Fruit fly (Drosophila melanogaster): ENCODE results near the gene CG14137.

Gene CG14137

dm6 chr3L:11574563-11574962 is 25.3 kb downstream of the CG14137 start, which contains the start of gene CG33490:
TSS of gene CG33490 (minus strand) at chr3L:11574663.
- TF ChIP-seq psq (optimal IDR thresholded peaks at IDR 0.05) (no peak), ttk (optimal IDR thresholded peaks at IDR 0.05) (no peak), h (optimal IDR thresholded peaks at IDR 0.05) (no peak), Myc (optimal IDR thresholded peaks at IDR 0.05) (no peak), insv (optimal IDR thresholded peaks at IDR 0.05) (no peak), Sin3A (optimal IDR thresholded peaks at IDR 0.05) (no peak)

dm6 chr3L:11563972-11564533 is 35.8 kb downstream of the CG14137 start, which contains the start of the genes CG46412 and CG33267:
TSS of gene CG46412 (minus strand) at chr3L:11564072.
TSS of gene CG33267 (plus strand) at chr3L:11564483.
- TF ChIP-seq ttk (optimal IDR thresholded peaks at IDR 0.05) (no peak), h (optimal IDR thresholded peaks at IDR 0.05) (no peak), insv (optimal IDR thresholded peaks at IDR 0.05) (no peak), psq (optimal IDR thresholded peaks at IDR 0.05) (no peak)

DNA sequence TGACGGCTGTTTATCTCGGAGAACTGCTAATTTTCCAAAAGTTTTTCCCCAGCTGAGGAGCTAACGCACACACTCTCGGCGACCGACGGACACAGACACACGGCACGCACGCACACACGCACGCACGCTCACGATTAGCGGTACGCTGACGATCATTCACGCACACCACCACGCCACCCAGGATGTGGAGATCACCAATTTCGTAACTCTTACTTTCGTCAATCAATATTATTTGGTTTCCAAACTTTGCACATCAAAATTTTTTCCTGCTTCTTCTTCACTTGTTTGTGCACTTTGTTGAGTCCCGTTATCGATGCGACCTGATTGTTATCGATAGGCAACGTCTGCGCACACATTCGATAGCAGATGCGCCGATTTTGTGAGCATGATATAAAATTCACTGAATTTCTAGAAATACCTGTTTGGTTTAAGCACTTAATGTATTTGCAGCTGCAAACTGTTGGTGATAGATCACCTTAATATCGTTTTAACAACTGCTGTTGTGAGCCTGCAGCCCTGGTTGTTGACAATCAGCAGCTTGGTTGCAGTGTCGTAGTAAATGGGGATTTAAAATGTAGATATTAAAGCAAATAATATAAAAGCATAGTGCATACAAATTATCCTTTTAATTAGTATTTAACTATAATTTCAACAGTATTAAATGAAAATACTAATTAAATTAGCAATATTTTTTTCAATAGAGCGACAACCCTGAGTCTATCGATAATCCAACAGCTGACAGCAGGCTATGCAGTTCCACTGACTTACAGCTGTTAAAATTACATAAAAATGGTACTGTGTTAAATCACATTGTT is 37.7 kb downstream of the CG14137 start, which contains the start of the genes CG7394 and Mob2:
TSS of gene CG7394 (plus strand) at position 51 of the 815 bp plus-strand sequence.
TSS of gene Mob2 (minus strand) at position 288 of the 815 bp plus-strand sequence.
- TF ChIP-seq h (optimal IDR thresholded peaks at IDR 0.05): no peak
- no peak for TF ChIP-seq psq (optimal IDR thresholded peaks at IDR 0.05)
- no peak for TF ChIP-seq ttk (optimal IDR thresholded peaks at IDR 0.05)
- TF ChIP-seq Sin3A (optimal IDR thresholded peaks at IDR 0.05): no peak
- no peak for TF ChIP-seq insv (optimal IDR thresholded peaks at IDR 0.05)

dm6 chr3L:11560885-11561284 is 39.0 kb downstream of the CG14137 start:
- TF ChIP-seq ttk (optimal IDR thresholded peaks at IDR 0.05) (no peak), h (optimal IDR thresholded peaks at IDR 0.05) (no peak), Myc (optimal IDR thresholded peaks at IDR 0.05) (no peak), psq (optimal IDR thresholded peaks at IDR 0.05) (no peak), insv (optimal IDR thresholded peaks at IDR 0.05) (no peak), Sin3A (optimal IDR thresholded peaks at IDR 0.05) (no peak)

dm6 chr3L:11557209-11557608 is 42.7 kb downstream of the CG14137 start:
- no peak for TF ChIP-seq Sin3A (optimal IDR thresholded peaks at IDR 0.05)
- no peak for TF ChIP-seq ttk (optimal IDR thresholded peaks at IDR 0.05)
- TF ChIP-seq Myc (optimal IDR thresholded peaks at IDR 0.05): no peak
- no peak for TF ChIP-seq insv (optimal IDR thresholded peaks at IDR 0.05)
- TF ChIP-seq psq (optimal IDR thresholded peaks at IDR 0.05): no peak
- no peak for TF ChIP-seq h (optimal IDR thresholded peaks at IDR 0.05)

DNA sequence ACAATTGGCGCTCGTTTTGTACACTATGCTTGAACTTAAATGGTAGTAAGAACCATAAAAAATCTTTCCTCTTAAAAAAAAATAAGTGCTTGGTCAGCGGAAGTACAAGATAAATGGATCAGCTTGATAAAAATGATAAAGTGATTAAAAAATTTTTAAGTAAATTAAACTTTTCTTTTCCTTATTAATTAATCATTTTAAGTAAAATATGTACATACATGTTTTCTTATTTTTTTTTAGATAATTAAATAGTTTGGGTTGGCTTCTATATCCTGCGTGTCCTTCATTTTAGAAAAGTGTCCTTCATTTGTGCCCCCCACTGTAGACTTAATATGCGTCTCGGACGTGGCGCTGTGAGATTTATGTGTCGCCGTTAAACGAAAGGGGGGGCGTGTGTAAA is 43.2 kb downstream of the CG14137 start:
- no peak for TF ChIP-seq Myc (optimal IDR thresholded peaks at IDR 0.05)

dm6 chr3L:11555662-11556460 is 44.0 kb downstream of the CG14137 start:
- TF ChIP-seq insv (optimal IDR thresholded peaks at IDR 0.05) (no peak), Sin3A (optimal IDR thresholded peaks at IDR 0.05) (no peak), h (optimal IDR thresholded peaks at IDR 0.05) (no peak), psq (optimal IDR thresholded peaks at IDR 0.05) (no peak), ttk (optimal IDR thresholded peaks at IDR 0.05) (no peak), Myc (optimal IDR thresholded peaks at IDR 0.05) (no peak)

- TF ChIP-seq Sin3A (optimal IDR thresholded peaks at IDR 0.05) (no peak), insv (optimal IDR thresholded peaks at IDR 0.05) (no peak), ttk (optimal IDR thresholded peaks at IDR 0.05) (no peak), Myc (optimal IDR thresholded peaks at IDR 0.05) (no peak), psq (optimal IDR thresholded peaks at IDR 0.05) (no peak), h (optimal IDR thresholded peaks at IDR 0.05) (no peak)
Measured at dm6 chr3L:11554796-11555195, 45.1 kb downstream of the CG14137 start.

- TF ChIP-seq insv (optimal IDR thresholded peaks at IDR 0.05): no peak
- TF ChIP-seq Myc (optimal IDR thresholded peaks at IDR 0.05): no peak
- TF ChIP-seq psq (optimal IDR thresholded peaks at IDR 0.05): no peak
- no peak for TF ChIP-seq ttk (optimal IDR thresholded peaks at IDR 0.05)
- no peak for TF ChIP-seq h (optimal IDR thresholded peaks at IDR 0.05)
- no peak for TF ChIP-seq Sin3A (optimal IDR thresholded peaks at IDR 0.05)
Measured at dm6 chr3L:11554338-11554737, 45.5 kb downstream of the CG14137 start.

DNA sequence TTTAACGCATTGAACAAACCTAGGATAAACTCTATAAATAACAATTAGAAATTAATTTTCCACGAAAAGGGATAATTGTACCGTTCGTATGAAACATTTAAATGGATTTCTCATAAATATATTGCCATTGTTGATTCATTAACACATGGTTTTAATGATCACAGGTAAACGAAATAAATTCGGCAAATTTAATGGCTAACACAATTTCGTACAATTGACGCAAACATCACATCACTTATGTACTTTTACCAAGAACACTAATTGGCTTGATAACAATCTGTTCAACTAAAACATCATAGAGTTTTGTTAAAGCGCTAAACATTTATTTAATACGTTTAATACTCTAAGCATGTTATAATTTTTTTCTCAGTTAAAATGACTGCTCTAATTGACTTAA is 46.2 kb downstream of the CG14137 start:
- no peak for TF ChIP-seq Myc (optimal IDR thresholded peaks at IDR 0.05)
- no peak for TF ChIP-seq insv (optimal IDR thresholded peaks at IDR 0.05)
- TF ChIP-seq psq (optimal IDR thresholded peaks at IDR 0.05): no peak
- TF ChIP-seq Sin3A (optimal IDR thresholded peaks at IDR 0.05): no peak
- TF ChIP-seq ttk (optimal IDR thresholded peaks at IDR 0.05): no peak

- TF ChIP-seq psq (optimal IDR thresholded peaks at IDR 0.05) (no peak), insv (optimal IDR thresholded peaks at IDR 0.05) (no peak), Myc (optimal IDR thresholded peaks at IDR 0.05) (no peak), Sin3A (optimal IDR thresholded peaks at IDR 0.05) (no peak), h (optimal IDR thresholded peaks at IDR 0.05) (no peak)
Measured at dm6 chr3L:11552996-11553671, 46.7 kb downstream of the CG14137 start.
